Worm (Caenorhabditis elegans): ENCODE measurements around the gene ZK418.11.

ZK418.11 gene

DNA sequence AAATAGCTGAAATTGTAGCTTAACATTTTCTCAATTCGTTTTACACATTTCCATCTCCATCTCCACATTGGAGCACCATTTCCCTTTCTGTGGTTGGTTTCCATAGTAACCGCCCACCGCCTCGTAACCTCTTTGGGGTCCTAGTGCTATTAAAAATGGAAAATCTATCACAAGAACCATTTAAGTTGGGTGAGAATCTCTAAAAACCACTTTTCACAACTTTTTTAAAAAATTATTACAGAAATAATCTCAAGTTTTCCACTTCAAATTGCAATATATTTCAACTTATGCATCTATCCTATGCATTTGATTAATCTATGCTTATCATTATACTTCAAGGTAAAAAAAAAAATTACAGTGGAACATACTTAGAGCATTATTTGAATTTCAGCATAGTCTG is 30.1 kb upstream of the ZK418.11 start, which contains the start of gene tmem-17:
Gene tmem-17 (plus strand): TSS at position 301 of the 400 bp plus-strand sequence.
- no peak for TF ChIP-seq elt-3 (tag; optimal IDR thresholded peaks at IDR 0.05)

DNA sequence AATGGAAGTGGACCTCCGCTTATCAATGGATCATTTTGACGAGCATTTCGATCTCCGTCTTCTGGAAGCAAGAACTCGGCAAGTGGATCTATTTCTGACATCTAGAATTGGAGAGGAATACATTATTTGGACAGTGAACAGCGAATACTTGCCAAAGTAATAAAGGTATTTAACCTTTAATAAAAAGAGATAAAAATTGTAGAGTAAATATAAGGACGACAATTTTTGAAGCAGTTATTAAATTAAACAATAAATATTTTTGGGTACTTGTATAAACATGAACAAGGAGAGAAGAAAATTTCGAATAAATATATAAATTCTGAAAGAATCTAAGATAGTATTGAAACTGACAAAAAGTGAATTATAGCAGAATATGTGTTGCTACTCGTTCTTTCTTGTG is 27.6 kb upstream of the ZK418.11 start, which contains the start of gene lin-37:
Gene lin-37 (minus strand): TSS at position 101 of the 400 bp plus-strand sequence.
- TF ChIP-seq irx-1 (tag; optimal IDR thresholded peaks at IDR 0.05) (no peak), tbx-2 (tag; optimal IDR thresholded peaks at IDR 0.05) (no peak), zip-4 (GFP tag; optimal IDR thresholded peaks at IDR 0.05) (no peak)

DNA sequence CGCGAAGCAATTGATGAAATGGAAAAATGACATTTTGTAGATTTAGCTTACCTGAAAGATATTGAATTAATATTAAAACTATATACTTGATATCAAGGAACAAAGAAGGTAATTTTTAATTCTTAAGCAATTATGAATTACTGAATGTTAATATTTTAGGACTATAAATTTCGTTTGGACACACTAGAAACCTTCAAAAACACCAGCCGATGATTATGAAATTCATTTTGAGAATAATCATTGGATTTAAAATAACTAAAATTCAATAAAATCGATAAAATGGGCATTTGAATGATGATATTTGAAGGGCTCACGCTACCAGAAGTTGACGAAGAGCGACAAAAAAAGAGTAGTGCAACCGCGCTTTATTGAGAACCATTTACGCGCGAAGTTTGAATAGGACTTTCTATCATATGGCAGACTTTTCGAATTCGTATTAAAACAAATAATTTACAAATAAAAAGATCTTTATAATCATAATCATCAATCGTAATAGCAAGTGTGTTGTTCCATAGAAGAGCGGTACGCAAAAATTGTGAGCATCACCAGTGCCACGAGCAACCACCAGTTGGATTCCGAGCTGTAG is 26.2 kb upstream of the ZK418.11 start, which contains the start of gene ZK418.5:
Gene ZK418.5 (minus strand): TSS at position 51 of the 586 bp plus-strand sequence.
- TF ChIP-seq aha-1 (tag; optimal IDR thresholded peaks at IDR 0.05) (no peak), dsc-1 (tag; optimal IDR thresholded peaks at IDR 0.05) (no peak), jun-1 (tag; optimal IDR thresholded peaks at IDR 0.05) (no peak), fkh-10 (GFP tag; optimal IDR thresholded peaks at IDR 0.05) (no peak), lin-14 (GFP tag; optimal IDR thresholded peaks at IDR 0.05) (no peak), nhr-20 (tag; optimal IDR thresholded peaks at IDR 0.05) (peak; percentile 48), isw-1 (GFP tag; IDR thresholded peaks at IDR 0.05) (no peak; the same call in 1 of the 2 replicates), ceh-82 (tag; optimal IDR thresholded peaks at IDR 0.05) (peak; percentile 29 to 68 (median 42)), snu-23 (GFP tag; optimal IDR thresholded peaks at IDR 0.05) (peak; percentile 54), sox-4 (tag; optimal IDR thresholded peaks at IDR 0.05) (no peak), ceh-63 (GFP tag; optimal IDR thresholded peaks at IDR 0.05) (no peak), fkh-4 (tag; optimal IDR thresholded peaks at IDR 0.05; ENCODE audit: borderline replicate concordance) (no peak), ceh-90 (tag; optimal IDR thresholded peaks at IDR 0.05) (no peak), lin-35 (GFP tag; optimal IDR thresholded peaks at IDR 0.05) (peak; percentile 97 to 99), pag-3 (tag; optimal IDR thresholded peaks at IDR 0.05; ENCODE audit: borderline replicate concordance, insufficient read depth) (no peak), zag-1 (tag; optimal IDR thresholded peaks at IDR 0.05) (no peak), mdl-1 (tag; optimal IDR thresholded peaks at IDR 0.05) (peak in 1 of 2 experiments; percentile 11), fkh-8 (tag; optimal IDR thresholded peaks at IDR 0.05) (no peak), nhr-76 (tag; optimal IDR thresholded peaks at IDR 0.05) (no peak), dpl-1 (GFP tag; optimal IDR thresholded peaks at IDR 0.05) (peak; percentile 92 to 97 (median 96)), elt-3 (tag; optimal IDR thresholded peaks at IDR 0.05) (no peak), nhr-85 (tag) (peak; percentile 58), grh-1 (GFP tag; IDR thresholded peaks at IDR 0.05) (no peak), nhr-11 (tag; optimal IDR thresholded peaks at IDR 0.05) (no peak), egl-27 (tag; optimal IDR thresholded peaks at IDR 0.05) (no peak), unc-98 (GFP tag; IDR thresholded peaks at IDR 0.05) (no peak), tbx-2 (tag; optimal IDR thresholded peaks at IDR 0.05) (peak; percentile 37), tlp-1 (tag; optimal IDR thresholded peaks at IDR 0.05) (no peak), mab-9 (GFP tag; IDR thresholded peaks at IDR 0.05) (no peak), elt-2 (tag; optimal IDR thresholded peaks at IDR 0.05) (no peak), fos-1 (tag; optimal IDR thresholded peaks at IDR 0.05) (peak; percentile 30), irx-1 (tag; optimal IDR thresholded peaks at IDR 0.05) (no peak), nhr-28 (tag; optimal IDR thresholded peaks at IDR 0.05) (no peak), skn-1 (tag; optimal IDR thresholded peaks at IDR 0.05) (peak; percentile 78), sptf-1 (tag; optimal IDR thresholded peaks at IDR 0.05) (no peak), hlh-17 (GFP tag; optimal IDR thresholded peaks at IDR 0.05; ENCODE audit: borderline replicate concordance) (no peak), nhr-237 (tag; optimal IDR thresholded peaks at IDR 0.05) (no peak), ceh-8 (GFP tag; optimal IDR thresholded peaks at IDR 0.05) (no peak), efl-1 (optimal IDR thresholded peaks at IDR 0.05) (peak; percentile 97 to 99), efl-1 (GFP tag; optimal IDR thresholded peaks at IDR 0.05 in 1 of 2) (peak; percentile 97 to 100), lir-3 (tag; optimal IDR thresholded peaks at IDR 0.05; ENCODE audit: poor library complexity) (no peak), nhr-12 (tag; optimal IDR thresholded peaks at IDR 0.05) (no peak), nhr-84 (tag; optimal IDR thresholded peaks at IDR 0.05) (no peak), swsn-7 (tag; optimal IDR thresholded peaks at IDR 0.05) (peak; percentile 57), nhr-19 (GFP tag; conservative IDR thresholded peaks at IDR 0.05) (peak; percentile 55), hpl-2 (GFP tag; optimal IDR thresholded peaks at IDR 0.05) (no peak)
